Fruit fly (Drosophila melanogaster) whole organism, embryonic: ENCODE results near the gene Kdsr.

Source experiments
- Aef1 ChIP-seq: fragments of 200-800 bp; sonication (Bioruptor generic); IDR thresholded peaks from 3 replicates; pipeline ENCODE4 v1.3.6; 2022; ENCODE audit warnings: missing biosample characterization, missing genetic modification characterization
- Atf-2 ChIP-seq: fragments of 200-800 bp; sonication (Bioruptor generic); optimal IDR thresholded peaks from 2 replicates; lab custom pipeline; 2016; ENCODE audit warnings: missing biosample characterization, missing genetic modification characterization
- Awh ChIP-seq: fragments of 200-800 bp; sonication (Bioruptor generic); IDR thresholded peaks from 2 replicates; pipeline ENCODE4, ENCODE4 v1.3.6; 2022; ENCODE audit warnings: missing biosample characterization, missing genetic modification characterization
- Bgb ChIP-seq: fragments of 200-800 bp; sonication (Bioruptor generic); IDR thresholded peaks from 2 replicates; pipeline ENCODE4 v1.3.6; 2022; ENCODE audit warnings: missing biosample characterization, missing genetic modification characterization; ENCODE audit not compliant: partially characterized antibody
- CG1024 ChIP-seq: fragments of 200-800 bp; sonication (Bioruptor generic); IDR thresholded peaks from 2 replicates; pipeline ENCODE4 v1.3.6; 2022; ENCODE audit warnings: missing biosample characterization, missing genetic modification characterization
- CG10267 ChIP-seq: fragments of 200-800 bp; sonication (Bioruptor generic); optimal IDR thresholded peaks from 2 replicates; lab custom pipeline; 2018; ENCODE audit warnings: missing biosample characterization, mild to moderate bottlenecking, missing genetic modification characterization, moderate library complexity
- CG10543 ChIP-seq: fragments of 200-800 bp; sonication (Bioruptor generic); optimal IDR thresholded peaks from 3 replicates; lab custom pipeline; 2017; ENCODE audit warnings: missing biosample characterization, mild to moderate bottlenecking, missing genetic modification characterization, moderate library complexity
- CG11085 ChIP-seq: fragments of 200-800 bp; sonication (Bioruptor generic); IDR thresholded peaks from 2 replicates; pipeline ENCODE4 v1.3.6; 2022; ENCODE audit warnings: missing biosample characterization, missing genetic modification characterization
- CG11093 ChIP-seq: fragments of 200-800 bp; sonication (Bioruptor generic); IDR thresholded peaks from 3 replicates; pipeline ENCODE4 v1.3.6; 2022; ENCODE audit warnings: missing biosample characterization, missing genetic modification characterization
- CG11247 ChIP-seq: fragments of 200-800 bp; sonication (Bioruptor generic); IDR thresholded peaks from 2 replicates; pipeline ENCODE4 v1.3.6; 2022; ENCODE audit warnings: missing biosample characterization, missing genetic modification characterization
- CG11504 ChIP-seq: fragments of 200-800 bp; sonication (Bioruptor generic); optimal IDR thresholded peaks from 3 replicates; lab custom pipeline; 2019; ENCODE audit warnings: missing biosample characterization, mild to moderate bottlenecking, missing genetic modification characterization, moderate library complexity
- CG12071 ChIP-seq: fragments of 200-800 bp; sonication (Bioruptor generic); optimal IDR thresholded peaks from 3 replicates; lab custom pipeline; 2018; ENCODE audit warnings: missing biosample characterization, mild to moderate bottlenecking, missing genetic modification characterization
- CG13287 ChIP-seq: fragments of 200-800 bp; sonication (Bioruptor generic); IDR thresholded peaks from 2 replicates; pipeline ENCODE4 v1.3.6; 2022; ENCODE audit warnings: missing biosample characterization, missing genetic modification characterization; ENCODE audit not compliant: partially characterized antibody
- CG14441 ChIP-seq: fragments of 200-800 bp; sonication (Bioruptor generic); IDR thresholded peaks from 2 replicates; pipeline ENCODE4 v1.3.6; 2022; ENCODE audit warnings: missing biosample characterization, missing genetic modification characterization
- CG15514 ChIP-seq: fragments of 200-800 bp; sonication (Bioruptor generic); optimal IDR thresholded peaks from 3 replicates; lab custom pipeline; 2017; ENCODE audit warnings: missing biosample characterization, missing genetic modification characterization, mild to moderate bottlenecking, moderate library complexity, missing genetic modification reagents
- CG16863 ChIP-seq: fragments of 200-800 bp; sonication (Bioruptor generic); optimal IDR thresholded peaks from 3 replicates; lab custom pipeline; 2016; ENCODE audit warnings: missing biosample characterization, missing genetic modification characterization
- CG18262 ChIP-seq: fragments of 200-800 bp; optimal IDR thresholded peaks from 3 replicates; lab custom pipeline; 2019; ENCODE audit warnings: missing biosample characterization, mild to moderate bottlenecking, missing genetic modification characterization, moderate library complexity
- CG18599 ChIP-seq: fragments of 200-800 bp; sonication (Bioruptor generic); optimal IDR thresholded peaks from 3 replicates; lab custom pipeline; 2017; ENCODE audit warnings: missing biosample characterization, missing genetic modification characterization, mild to moderate bottlenecking, moderate library complexity, missing genetic modification reagents
- CG18619 ChIP-seq: fragments of 200-800 bp; sonication (Bioruptor generic); optimal IDR thresholded peaks from 3 replicates; lab custom pipeline; 2017; ENCODE audit warnings: missing biosample characterization, mild to moderate bottlenecking, missing genetic modification characterization
- CG2120 ChIP-seq: fragments of 200-800 bp; sonication (Bioruptor generic); optimal IDR thresholded peaks from 3 replicates; lab custom pipeline; 2016; ENCODE audit warnings: missing biosample characterization, missing genetic modification characterization
- CG32532 ChIP-seq: fragments of 200-800 bp; sonication (Bioruptor generic); IDR thresholded peaks from 2 replicates; pipeline ENCODE4 v1.3.6; 2022; ENCODE audit warnings: missing biosample characterization, missing genetic modification characterization
- CG6683 ChIP-seq: fragments of 200-800 bp; sonication (Bioruptor generic); optimal IDR thresholded peaks from 2 replicates; lab custom pipeline; 2017; ENCODE audit warnings: missing biosample characterization, mild to moderate bottlenecking, missing genetic modification characterization, missing genetic modification reagents
- CG7357 ChIP-seq: fragments of 200-800 bp; sonication (Bioruptor generic); IDR thresholded peaks from 3 replicates; pipeline ENCODE4 v1.3.6; 2022; ENCODE audit warnings: missing biosample characterization, missing genetic modification characterization
- Dbx ChIP-seq: fragments of 200-800 bp; sonication (Bioruptor generic); IDR thresholded peaks from 3 replicates; pipeline ENCODE4 v1.3.6; 2022; ENCODE audit warnings: missing biosample characterization, missing genetic modification characterization
- Dp ChIP-seq: fragments of 200-800 bp; sonication (Bioruptor generic); optimal IDR thresholded peaks from 2 replicates; lab custom pipeline; 2018; ENCODE audit warnings: missing biosample characterization, mild to moderate bottlenecking, missing genetic modification characterization, moderate library complexity
- Ets65A ChIP-seq: fragments of 200-800 bp; sonication (Bioruptor generic); peaks from one replicate; lab custom pipeline; 2016; ENCODE audit warnings: missing biosample characterization, missing genetic modification characterization
- Ets97D ChIP-seq: fragments of 200-800 bp; sonication (Bioruptor generic); optimal IDR thresholded peaks from 3 replicates; lab custom pipeline; 2016; ENCODE audit warnings: missing biosample characterization, missing genetic modification characterization
- Gug ChIP-seq: fragments of 200-800 bp; sonication (Bioruptor generic); IDR thresholded peaks from 4 replicates; pipeline ENCODE4 v1.3.6; 2022; ENCODE audit warnings: missing biosample characterization, missing genetic modification characterization
- HLH4C ChIP-seq: fragments of 200-800 bp; sonication (Bioruptor generic); IDR thresholded peaks from 3 replicates; pipeline ENCODE4 v1.3.6; 2022; ENCODE audit warnings: missing biosample characterization, missing genetic modification characterization; ENCODE audit not compliant: partially characterized antibody
- Kr ChIP-seq: fragments of 200-800 bp; sonication (Bioruptor generic); optimal IDR thresholded peaks from 2 replicates; lab custom pipeline; 2017; ENCODE audit warnings: missing biosample characterization, mild to moderate bottlenecking, missing genetic modification characterization
- MBD-R2 ChIP-seq: fragments of 200-800 bp; sonication (Bioruptor generic); IDR thresholded peaks from 2 replicates; pipeline ENCODE4 v1.3.6; 2022; ENCODE audit warnings: missing biosample characterization, missing genetic modification characterization
- Meics ChIP-seq: fragments of 200-800 bp; sonication (Bioruptor generic); optimal IDR thresholded peaks from 2 replicates; lab custom pipeline; 2017; ENCODE audit warnings: missing biosample characterization, mild to moderate bottlenecking, missing genetic modification characterization
- Six4 ChIP-seq: fragments of 200-800 bp; sonication (Bioruptor generic); optimal IDR thresholded peaks from 2 replicates; lab custom pipeline; 2016; ENCODE audit warnings: missing biosample characterization, missing genetic modification characterization
- Sox100B ChIP-seq: fragments of 200-800 bp; sonication (Bioruptor generic); optimal IDR thresholded peaks from 3 replicates; lab custom pipeline; 2018; ENCODE audit warnings: missing biosample characterization, mild to moderate bottlenecking, missing genetic modification characterization
- amos ChIP-seq: fragments of 200-800 bp; sonication (Bioruptor generic); IDR thresholded peaks from 2 replicates; pipeline ENCODE4 v1.3.6; 2022; ENCODE audit warnings: missing biosample characterization, missing genetic modification characterization; ENCODE audit not compliant: partially characterized antibody
- bcd ChIP-seq: fragments of 200-800 bp; sonication (Bioruptor generic); optimal IDR thresholded peaks from 2 replicates; lab custom pipeline; 2017; ENCODE audit warnings: missing biosample characterization, mild to moderate bottlenecking, missing genetic modification characterization
- bigmax ChIP-seq: fragments of 200-800 bp; sonication (Bioruptor generic); optimal IDR thresholded peaks from 2 replicates; lab custom pipeline; 2018; ENCODE audit warnings: missing biosample characterization, mild to moderate bottlenecking, missing genetic modification characterization
- chinmo ChIP-seq: fragments of 200-800 bp; sonication (Bioruptor generic); IDR thresholded peaks from 4 replicates; pipeline ENCODE4 v1.3.6; 2022; ENCODE audit warnings: missing biosample characterization, missing genetic modification characterization; ENCODE audit not compliant: partially characterized antibody
- ftz-f1 ChIP-seq: fragments of 200-800 bp; sonication (Bioruptor generic); optimal IDR thresholded peaks from 2 replicates; lab custom pipeline; 2016; ENCODE audit warnings: missing biosample characterization, missing genetic modification characterization
- jing ChIP-seq: fragments of 200-800 bp; sonication (Bioruptor generic); optimal IDR thresholded peaks from 2 replicates; lab custom pipeline; 2018; ENCODE audit warnings: missing biosample characterization, mild to moderate bottlenecking, missing genetic modification characterization
- lab ChIP-seq: fragments of 200-800 bp; sonication (Bioruptor generic); optimal IDR thresholded peaks from 3 replicates; lab custom pipeline; 2017; ENCODE audit warnings: missing biosample characterization, missing genetic modification characterization, mild to moderate bottlenecking, moderate library complexity, missing genetic modification reagents
- mld ChIP-seq: fragments of 200-800 bp; sonication (Bioruptor generic); IDR thresholded peaks from 3 replicates; pipeline ENCODE4 v1.3.6; 2022; ENCODE audit warnings: missing biosample characterization, missing genetic modification characterization; ENCODE audit not compliant: partially characterized antibody
- nerfin-2 ChIP-seq: fragments of 200-800 bp; sonication (Bioruptor generic); IDR thresholded peaks from 2 replicates; pipeline ENCODE4 v1.3.6; 2022; ENCODE audit warnings: missing biosample characterization, missing genetic modification characterization; ENCODE audit not compliant: partially characterized antibody
- nmo ChIP-seq: fragments of 200-800 bp; sonication (Bioruptor generic); optimal IDR thresholded peaks from 2 replicates; lab custom pipeline; 2018; ENCODE audit warnings: missing biosample characterization, mild to moderate bottlenecking, missing genetic modification characterization, moderate library complexity
- odd ChIP-seq: fragments of 200-800 bp; sonication (Bioruptor generic); optimal IDR thresholded peaks from 2 replicates; lab custom pipeline; 2017; ENCODE audit warnings: missing biosample characterization, mild to moderate bottlenecking, missing genetic modification characterization
- repo ChIP-seq: fragments of 200-800 bp; sonication (Bioruptor generic); optimal IDR thresholded peaks from 2 replicates; lab custom pipeline; 2016; ENCODE audit warnings: missing biosample characterization, missing genetic modification characterization
- schlank ChIP-seq: fragments of 200-800 bp; sonication (Bioruptor generic); optimal IDR thresholded peaks from 2 replicates; lab custom pipeline; 2018; ENCODE audit warnings: missing biosample characterization, mild to moderate bottlenecking, missing genetic modification characterization
- seq ChIP-seq: fragments of 200-800 bp; sonication (Bioruptor generic); IDR thresholded peaks from 2 replicates; pipeline ENCODE4 v1.3.6; 2022; ENCODE audit warnings: missing biosample characterization, missing genetic modification characterization
- ssp ChIP-seq: fragments of 200-800 bp; sonication (Bioruptor generic); IDR thresholded peaks from 2 replicates; pipeline ENCODE4 v1.3.6; 2022; ENCODE audit warnings: missing biosample characterization, missing genetic modification characterization
- vnd ChIP-seq: fragments of 200-800 bp; sonication (Bioruptor generic); IDR thresholded peaks from 3 replicates; pipeline ENCODE4 v1.3.6; 2022; ENCODE audit warnings: missing biosample characterization, missing genetic modification characterization; ENCODE audit not compliant: partially characterized antibody

Gene Kdsr

dm6 chr3R:25215123-25215522 is 47.2 kb downstream of the Kdsr start, which contains the start of gene Saysd1 (continued):
- TF ChIP-seq mld (GFP tag; lab: Robert Waterston, UW) (peak; percentile 78; the same call in 2 of the 3 replicates), nerfin-2 (GFP tag; lab: Robert Waterston, UW) (peak; percentile 71), Dp (GFP tag; lab: Kevin White, UChicago) (peak; percentile 25), ftz-f1 (peak; percentile 33), MBD-R2 (GFP tag; lab: Robert Waterston, UW) (peak; percentile 85), Kr (GFP tag; lab: Kevin White, UChicago) (no peak), CG32532 (peak; percentile 70), CG15514 (peak; percentile 38), Dbx (peak; percentile 45; the same call in 1 of the 3 replicates), Sox100B (GFP tag; lab: Kevin White, UChicago) (peak; percentile 16), CG16863 (GFP tag; lab: Kevin White, UChicago) (no peak), Bgb (peak; percentile 85), Aef1 (GFP tag; lab: Robert Waterston, UW) (peak; percentile 19; the same call in 1 of the 3 replicates), CG10543 (GFP tag; lab: Kevin White, UChicago) (peak; percentile 41), CG1024 (GFP tag; lab: Robert Waterston, UW) (no peak), bigmax (GFP tag; lab: Kevin White, UChicago) (no peak), ssp (GFP tag; lab: Robert Waterston, UW) (peak; percentile 37; the same call in 1 of the 2 replicates), CG11247 (peak; percentile 62), Meics (GFP tag; lab: Kevin White, UChicago) (peak; percentile 44), Ets97D (GFP tag; lab: Kevin White, UChicago) (peak; percentile 26), CG14441 (GFP tag; lab: Robert Waterston, UW) (peak; percentile 51; the same call in 1 of the 2 replicates), repo (GFP tag; lab: Kevin White, UChicago) (peak; percentile 15), seq (GFP tag; lab: Robert Waterston, UW) (no peak), Gug (GFP tag; lab: Robert Waterston, UW) (peak; percentile 35; the same call in 1 of the 4 replicates), CG13287 (GFP tag; lab: Robert Waterston, UW) (peak; percentile 91), bcd (peak; percentile 38), schlank (tag; lab: Kevin White, UChicago) (no peak), lab (peak; percentile 51), Six4 (peak; percentile 13), CG11085 (GFP tag; lab: Robert Waterston, UW) (0 out of 2 replicates have a peak, but pooled peaks have one; percentile 8), CG10267 (tag; lab: Kevin White, UChicago) (peak; percentile 16), CG6683 (no peak), CG11093 (GFP tag; lab: Robert Waterston, UW) (no peak), amos (peak; percentile 79), CG11504 (no peak), CG18262 (no peak), Awh (GFP tag; lab: Robert Waterston, UW) (peak; percentile 28; the same call in 1 of the 2 replicates), odd (no peak), vnd (GFP tag; lab: Robert Waterston, UW) (peak; percentile 78), CG18599 (GFP tag; lab: Kevin White, UChicago) (peak; percentile 32), Ets65A (GFP tag; lab: Kevin White, UChicago) (peak; percentile 50), jing (no peak), CG2120 (peak; percentile 6), nmo (GFP tag; lab: Kevin White, UChicago) (peak; percentile 26), CG7357 (no peak), chinmo (GFP tag; lab: Robert Waterston, UW) (peak; percentile 82; the same call in 1 of the 4 replicates), CG12071 (GFP tag; lab: Kevin White, UChicago) (no peak), HLH4C (peak; percentile 90), Atf-2 (GFP tag; lab: Kevin White, UChicago) (no peak), CG18619 (no peak)
